Worm (Caenorhabditis elegans) whole organism, young adult: ENCODE results near the gene cogc-6.
A peak's percentile ranks its signal among the peaks of the same experiment; 100 is the strongest.

Experiments used
- B0019.2 ChIP-seq: fragments of 200-800 bp; sonication (Bioruptor generic); conservative IDR thresholded peaks from 2 replicates; pipeline ENCODE4 v1.3.6; 2022; ENCODE audit warnings: missing genetic modification reagents, missing genetic modification characterization, missing compliant biosample characterization
- B0336.3 ChIP-seq: fragments of 200-800 bp; sonication (Bioruptor generic); IDR thresholded peaks from 2 replicates; pipeline ENCODE4 v1.3.6; 2022; ENCODE audit warnings: missing genetic modification characterization, missing compliant biosample characterization
- F23B12.7 ChIP-seq: sonication (generic microtip); optimal IDR thresholded peaks from 2 replicates; lab custom pipeline; 2017; ENCODE audit warnings: missing genetic modification characterization, mild to moderate bottlenecking, missing compliant biosample characterization, antibody characterized with exemption, moderate library complexity; ENCODE audit not compliant: insufficient read depth
- F37B4.10 ChIP-seq: fragments of 200-800 bp; sonication (Bioruptor generic); IDR thresholded peaks from 2 replicates; pipeline ENCODE4 v1.3.6; 2022; ENCODE audit warnings: missing genetic modification characterization, missing compliant biosample characterization
- F57C9.4 ChIP-seq: sonication (generic microtip); optimal IDR thresholded peaks from 2 replicates; lab custom pipeline; 2017; ENCODE audit warnings: mild to moderate bottlenecking, missing genetic modification characterization, missing compliant biosample characterization
- T07F8.4 ChIP-seq: sonication (generic microtip); optimal IDR thresholded peaks from 2 replicates; lab custom pipeline; 2016; ENCODE audit warnings: mild to moderate bottlenecking, missing genetic modification characterization, moderate library complexity, missing compliant biosample characterization
- T26A5.8 ChIP-seq: sonication (generic microtip); optimal IDR thresholded peaks from 2 replicates; lab custom pipeline; 2016; ENCODE audit warnings: missing genetic modification characterization, missing compliant biosample characterization
- Y53G8AR.9 ChIP-seq: fragments of 200-800 bp; sonication (Bioruptor generic); conservative IDR thresholded peaks from 2 replicates; pipeline ENCODE4 v1.3.6; 2022; ENCODE audit warnings: missing genetic modification reagents, missing genetic modification characterization, missing compliant biosample characterization
- ZK185.1 ChIP-seq: sonication (generic microtip); optimal IDR thresholded peaks from 2 replicates; lab custom pipeline; 2016; ENCODE audit warnings: mild to moderate bottlenecking, missing genetic modification characterization, missing compliant biosample characterization; ENCODE audit not compliant: poor library complexity, severe bottlenecking
- akir-1 ChIP-seq: fragments of 200-800 bp; sonication (Bioruptor generic); optimal IDR thresholded peaks from 2 replicates; lab custom pipeline; 2018; ENCODE audit warnings: mild to moderate bottlenecking, missing genetic modification characterization, moderate library complexity, missing compliant biosample characterization
- ama-1 ChIP-seq, 3 experiments: fragments of 150-350 bp in 1 of 3; sonication (generic microtip) in 2 of 3; optimal IDR thresholded peaks; 2 replicates each; lab custom pipeline; 2014 to 2018; ENCODE audit warnings: missing biosample characterization in 2 of 3, missing genetic modification characterization in 2 of 3, missing genetic modification reagents in 2 of 3
- aptf-3 ChIP-seq: fragments of 200-800 bp; sonication (Bioruptor generic); IDR thresholded peaks from 2 replicates; pipeline ENCODE4 v1.3.6; 2022; ENCODE audit warnings: missing genetic modification characterization, missing compliant biosample characterization
- atf-7 ChIP-seq: sonication (generic microtip); optimal IDR thresholded peaks from 2 replicates; lab custom pipeline; 2017; ENCODE audit warnings: mild to moderate bottlenecking, missing genetic modification characterization, missing compliant biosample characterization
- ccch-3 ChIP-seq: fragments of 200-800 bp; sonication (Bioruptor generic); optimal IDR thresholded peaks from 2 replicates; lab custom pipeline; 2018; ENCODE audit warnings: mild to moderate bottlenecking, missing genetic modification characterization, missing compliant biosample characterization
- ceh-27 ChIP-seq: fragments of 200-800 bp; sonication (Bioruptor generic); optimal IDR thresholded peaks from 2 replicates; lab custom pipeline; 2018; ENCODE audit warnings: mild to moderate bottlenecking, missing genetic modification characterization, moderate library complexity, missing compliant biosample characterization
- ceh-40 ChIP-seq: fragments of 200-800 bp; sonication (Bioruptor generic); IDR thresholded peaks from 2 replicates; pipeline ENCODE4 v1.3.6; 2022; ENCODE audit warnings: missing genetic modification characterization, missing compliant biosample characterization
- chd-7 ChIP-seq: sonication (generic microtip); optimal IDR thresholded peaks from 2 replicates; lab custom pipeline; 2016; ENCODE audit warnings: mild to moderate bottlenecking, missing genetic modification characterization, moderate library complexity, missing compliant biosample characterization
- dpl-1 ChIP-seq: fragments of 150-350 bp; optimal IDR thresholded peaks from 2 replicates; lab custom pipeline; 2014; ENCODE audit warnings: missing biosample characterization, missing genetic modification reagents, missing genetic modification characterization
- egrh-3 ChIP-seq: fragments of 200-800 bp; sonication (Bioruptor generic); IDR thresholded peaks from 2 replicates; pipeline ENCODE4 v1.3.6; 2022; ENCODE audit warnings: missing genetic modification reagents, missing genetic modification characterization, missing compliant biosample characterization
- fkh-3 ChIP-seq: sonication (generic microtip); optimal IDR thresholded peaks from 2 replicates; lab custom pipeline; 2016; ENCODE audit warnings: mild to moderate bottlenecking, missing genetic modification characterization, missing compliant biosample characterization
- him-1 ChIP-seq: sonication (generic microtip); optimal IDR thresholded peaks from 2 replicates; lab custom pipeline; 2016; ENCODE audit warnings: missing genotype, missing genetic modification reagents, missing genetic modification characterization, missing compliant biosample characterization
- hlh-12 ChIP-seq: sonication (generic microtip); optimal IDR thresholded peaks from 2 replicates; lab custom pipeline; 2016; ENCODE audit warnings: missing genetic modification characterization, missing compliant biosample characterization
- hlh-26 ChIP-seq: fragments of 200-800 bp; sonication (Bioruptor generic); conservative IDR thresholded peaks from 2 replicates; pipeline ENCODE4 v1.3.6; 2022; ENCODE audit warnings: missing genetic modification reagents, missing genetic modification characterization, missing compliant biosample characterization
- hsf-1 ChIP-seq: fragments of 200-800 bp; sonication (Bioruptor generic); IDR thresholded peaks from 2 replicates; pipeline ENCODE4 v1.3.6; 2022; ENCODE audit warnings: missing genetic modification reagents, missing genetic modification characterization, missing compliant biosample characterization
- let-607 ChIP-seq, 2 experiments: fragments of 200-800 bp in 1 of 2; sonication (Bioruptor generic) in 1 of 2; sonication (generic microtip) in 1 of 2; optimal IDR thresholded peaks; 2 replicates each; lab custom pipeline; 2016 to 2018; ENCODE audit warnings: mild to moderate bottlenecking in 2 of 2, missing compliant biosample characterization in 2 of 2, missing genetic modification characterization in 2 of 2, moderate library complexity in 2 of 2, missing genotype in 1 of 2
- lin-26 ChIP-seq: fragments of 200-800 bp; sonication (Bioruptor generic); IDR thresholded peaks from 2 replicates; pipeline ENCODE4 v1.3.6; 2022; ENCODE audit warnings: missing genetic modification reagents, missing genetic modification characterization, missing compliant biosample characterization
- lin-35 ChIP-seq, 3 experiments: fragments of 150-350 bp in 2 of 3; sonication (generic microtip) in 1 of 3; optimal IDR thresholded peaks; 2 replicates each; lab custom pipeline; 2014 to 2018; ENCODE audit warnings: missing biosample characterization in 3 of 3, missing genetic modification characterization in 3 of 3, missing genetic modification reagents in 3 of 3
- lin-40 ChIP-seq: sonication (generic microtip); optimal IDR thresholded peaks from 2 replicates; lab custom pipeline; 2016; ENCODE audit warnings: missing genetic modification characterization, mild to moderate bottlenecking, missing compliant biosample characterization, missing genotype, missing genetic modification reagents
- lir-1 ChIP-seq: fragments of 200-800 bp; sonication (Bioruptor generic); conservative IDR thresholded peaks from 2 replicates; pipeline ENCODE4 v1.3.6; 2022; ENCODE audit warnings: missing genetic modification reagents, missing genetic modification characterization, missing compliant biosample characterization
- lsy-27 ChIP-seq: sonication (generic microtip); optimal IDR thresholded peaks from 2 replicates; lab custom pipeline; 2017; ENCODE audit warnings: missing genetic modification characterization, mild to moderate bottlenecking, missing compliant biosample characterization, antibody characterized with exemption, missing genotype, borderline replicate concordance; ENCODE audit not compliant: insufficient read depth
- madf-3 ChIP-seq: fragments of 200-800 bp; sonication (Bioruptor generic); IDR thresholded peaks from 2 replicates; pipeline ENCODE4 v1.3.6; 2022; ENCODE audit warnings: missing genetic modification reagents, missing genetic modification characterization, missing compliant biosample characterization
- madf-6 ChIP-seq: fragments of 200-800 bp; sonication (Bioruptor generic); IDR thresholded peaks from 2 replicates; pipeline ENCODE4 v1.3.6; 2022; ENCODE audit warnings: missing genetic modification reagents, missing genetic modification characterization, missing compliant biosample characterization
- nfya-1 ChIP-seq: sonication (generic microtip); optimal IDR thresholded peaks from 2 replicates; lab custom pipeline; 2017; ENCODE audit warnings: antibody characterized with exemption, missing compliant biosample characterization, missing genetic modification characterization, borderline replicate concordance; ENCODE audit not compliant: insufficient read depth
- nhr-27 ChIP-seq: fragments of 200-800 bp; sonication (Bioruptor generic); optimal IDR thresholded peaks from 2 replicates; lab custom pipeline; 2018; ENCODE audit warnings: mild to moderate bottlenecking, missing genetic modification characterization, moderate library complexity, missing compliant biosample characterization
- nhr-80 ChIP-seq: sonication (generic microtip); optimal IDR thresholded peaks from 2 replicates; lab custom pipeline; 2016; ENCODE audit warnings: missing genetic modification characterization, missing compliant biosample characterization
- nhr-90 ChIP-seq: sonication (generic microtip); optimal IDR thresholded peaks from 2 replicates; lab custom pipeline; 2016; ENCODE audit warnings: missing genotype, mild to moderate bottlenecking, missing genetic modification characterization, missing compliant biosample characterization
- repo-1 ChIP-seq: sonication (generic microtip); optimal IDR thresholded peaks from 2 replicates; lab custom pipeline; 2017; ENCODE audit warnings: mild to moderate bottlenecking, missing genetic modification characterization, missing compliant biosample characterization
- rpc-1 ChIP-seq, 2 experiments: fragments of 150-350 bp in 1 of 2; sonication (generic microtip) in 1 of 2; optimal IDR thresholded peaks; 2 replicates each; lab custom pipeline; 2014 to 2018; ENCODE audit warnings: missing biosample characterization in 1 of 2, missing genetic modification characterization in 1 of 2, missing genetic modification reagents in 1 of 2, missing genotype in 1 of 2
- snpc-1.3 ChIP-seq: sonication (generic microtip); optimal IDR thresholded peaks from 2 replicates; lab custom pipeline; 2017; ENCODE audit warnings: missing genetic modification characterization, mild to moderate bottlenecking, missing compliant biosample characterization, antibody characterized with exemption, moderate library complexity, missing genotype, missing genetic modification reagents; ENCODE audit not compliant: insufficient read depth
- somi-1 ChIP-seq: fragments of 200-800 bp; sonication (Bioruptor generic); optimal IDR thresholded peaks from 2 replicates; lab custom pipeline; 2018; ENCODE audit warnings: mild to moderate bottlenecking, missing genetic modification characterization, missing compliant biosample characterization
- unc-130 ChIP-seq: sonication (generic microtip); optimal IDR thresholded peaks from 2 replicates; lab custom pipeline; 2016; ENCODE audit warnings: missing genetic modification reagents, missing genetic modification characterization, missing compliant biosample characterization
- xnd-1 ChIP-seq: sonication (generic microtip); optimal IDR thresholded peaks from 2 replicates; lab custom pipeline; 2016; ENCODE audit warnings: missing genotype, missing genetic modification reagents, missing genetic modification characterization, missing compliant biosample characterization
- ztf-22 ChIP-seq: fragments of 200-800 bp; sonication (Bioruptor generic); optimal IDR thresholded peaks from 2 replicates; lab custom pipeline; 2018; ENCODE audit warnings: mild to moderate bottlenecking, missing genetic modification characterization, moderate library complexity, missing compliant biosample characterization
- ztf-26 ChIP-seq: sonication (generic microtip); optimal IDR thresholded peaks from 2 replicates; lab custom pipeline; 2017; ENCODE audit warnings: missing genetic modification characterization, missing compliant biosample characterization
- ztf-3 ChIP-seq: fragments of 200-800 bp; sonication (Bioruptor generic); optimal IDR thresholded peaks from 2 replicates; lab custom pipeline; 2018; ENCODE audit warnings: mild to moderate bottlenecking, missing genetic modification characterization, missing compliant biosample characterization
- ztf-6 ChIP-seq: fragments of 200-800 bp; sonication (Bioruptor generic); IDR thresholded peaks from 2 replicates; pipeline ENCODE4 v1.3.6; 2022; ENCODE audit warnings: missing genetic modification reagents, missing genetic modification characterization, missing compliant biosample characterization

The cogc-6 gene

DNA sequence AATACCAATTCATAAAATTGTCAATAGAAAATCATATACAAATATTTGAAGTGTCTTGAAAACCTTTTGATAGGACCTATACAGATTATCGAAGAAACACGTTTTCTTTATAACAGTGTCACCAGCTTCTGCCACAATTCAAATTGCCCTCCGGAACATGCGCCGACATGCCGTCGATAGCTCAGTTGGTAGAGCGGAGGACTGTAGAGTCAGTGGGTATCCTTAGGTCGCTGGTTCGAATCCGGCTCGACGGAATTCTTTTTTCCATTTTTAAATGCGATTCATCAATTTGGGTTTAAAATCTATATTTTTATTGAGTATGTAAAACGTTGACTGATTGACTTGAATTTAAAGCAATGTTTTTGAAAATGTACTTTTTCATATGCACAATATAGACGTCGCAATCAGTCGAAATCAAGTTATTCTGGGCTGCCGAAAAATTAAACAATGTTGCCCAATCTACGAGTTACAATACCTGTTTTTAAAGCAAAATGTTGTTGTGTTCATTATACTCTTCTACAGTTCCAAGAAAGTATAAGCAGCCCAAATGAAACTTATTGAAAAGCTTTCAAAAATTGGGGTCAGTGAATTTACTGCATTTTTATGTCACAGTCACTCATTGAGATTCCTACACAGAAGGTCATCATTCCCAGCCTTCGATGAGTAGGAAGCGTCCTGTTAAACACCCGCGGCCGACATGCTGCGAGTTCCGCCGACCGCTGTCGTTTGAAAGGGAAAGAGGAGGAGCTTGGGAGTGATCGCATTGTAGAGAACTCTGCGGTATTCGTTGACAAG lies 26.4 kb upstream of the cogc-6 start:
- TF ChIP-seq nhr-27 (tag; lab: Kevin White, UChicago) (no peak), chd-7 (no peak), dpl-1 (GFP tag; lab: Kevin White, UChicago) (no peak), F37B4.10 (no peak), ztf-3 (GFP tag; lab: Kevin White, UChicago) (peak; percentile 46), rpc-1 (optimal IDR thresholded peaks at IDR 0.05; lab: Kevin White, UChicago) (peak; percentile 60), rpc-1 (tag; optimal IDR thresholded peaks at IDR 0.05; lab: Kevin White, UChicago) (peak; percentile 80), ztf-6 (no peak), lsy-27 (tag; lab: Kevin White, UChicago) (no peak), madf-6 (GFP tag; lab: Robert Waterston, UW) (peak; percentile 89), ama-1 (optimal IDR thresholded peaks at IDR 0.05; lab: Kevin White, UChicago) (peak; percentile 94), ama-1 (GFP tag; optimal IDR thresholded peaks at IDR 0.05; lab: Kevin White, UChicago) (peak in 1 of 2 experiments; percentile 72), B0019.2 (GFP tag; lab: Robert Waterston, UW) (no peak), fkh-3 (tag; lab: Kevin White, UChicago) (no peak), Y53G8AR.9 (GFP tag; lab: Robert Waterston, UW) (peak; percentile 82), hsf-1 (GFP tag; lab: Robert Waterston, UW) (peak; percentile 91), unc-130 (GFP tag; lab: Kevin White, UChicago) (peak; percentile 72), repo-1 (tag; lab: Kevin White, UChicago) (peak; percentile 79), T07F8.4 (tag; lab: Kevin White, UChicago) (no peak), him-1 (tag; lab: Kevin White, UChicago) (peak; percentile 97), nhr-90 (tag; lab: Kevin White, UChicago) (peak; percentile 16), F23B12.7 (tag; lab: Kevin White, UChicago) (peak; percentile 86), nhr-80 (tag; lab: Kevin White, UChicago) (peak; percentile 16), ztf-26 (tag; lab: Kevin White, UChicago) (peak; percentile 16), atf-7 (tag; lab: Kevin White, UChicago) (no peak), B0336.3 (GFP tag; lab: Robert Waterston, UW) (peak; percentile 84), ceh-27 (GFP tag; lab: Kevin White, UChicago) (peak; percentile 42), nfya-1 (no peak), ccch-3 (GFP tag; lab: Kevin White, UChicago) (no peak), somi-1 (GFP tag; lab: Kevin White, UChicago) (peak; percentile 11), ztf-22 (GFP tag; lab: Kevin White, UChicago) (no peak), lir-1 (0 out of 2 replicates have a peak, but pooled peaks have one; percentile 14), lin-26 (GFP tag; lab: Robert Waterston, UW) (no peak), xnd-1 (tag; lab: Kevin White, UChicago) (peak; percentile 68), ceh-40 (GFP tag; lab: Robert Waterston, UW) (no peak), lin-35 (GFP tag; optimal IDR thresholded peaks at IDR 0.05; lab: Kevin White, UChicago) (peak in 2 of 3 experiments; percentile 42 to 47), egrh-3 (GFP tag; lab: Robert Waterston, UW) (no peak), T26A5.8 (no peak), aptf-3 (GFP tag; lab: Robert Waterston, UW) (no peak), let-607 (tag; optimal IDR thresholded peaks at IDR 0.05; lab: Kevin White, UChicago) (no peak), madf-3 (no peak), F57C9.4 (no peak), hlh-26 (GFP tag; lab: Robert Waterston, UW) (no peak), akir-1 (GFP tag; lab: Kevin White, UChicago) (no peak), snpc-1.3 (tag; lab: Kevin White, UChicago) (peak; percentile 97), lin-40 (peak; percentile 43), ZK185.1 (peak; percentile 39), hlh-12 (no peak)
